Worm (Caenorhabditis elegans): ENCODE measurements around the gene ZK856.11.

DNA sequence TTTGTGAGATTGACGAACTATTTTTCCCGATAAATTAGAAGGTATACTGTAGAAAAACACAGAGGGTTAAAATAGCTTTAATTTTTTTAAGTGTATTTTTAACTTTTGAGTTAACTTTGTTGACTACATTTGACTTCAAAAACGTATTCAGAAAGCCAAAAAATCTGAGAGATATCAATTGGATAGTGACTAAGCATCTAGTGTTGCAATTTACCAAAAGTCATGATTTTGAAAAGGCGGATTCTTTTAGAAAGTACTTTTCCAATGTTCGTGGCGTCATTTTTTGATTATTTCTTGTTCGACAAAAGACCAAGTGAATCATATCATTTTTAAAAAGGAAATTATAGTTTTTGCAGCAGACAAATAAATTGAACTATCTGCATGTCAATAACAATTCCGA, 35.9 kb downstream of the ZK856.11 start:
- TF ChIP-seq ztf-1 (GFP tag; conservative IDR thresholded peaks at IDR 0.05), result no peak
- TF ChIP-seq ZK546.5 (tag; optimal IDR thresholded peaks at IDR 0.05), result no peak
- no peak for TF ChIP-seq mbf-1 (tag; optimal IDR thresholded peaks at IDR 0.05)
- no peak for TF ChIP-seq lin-39 (tag; optimal IDR thresholded peaks at IDR 0.05)
- no peak for TF ChIP-seq blmp-1 (tag; optimal IDR thresholded peaks at IDR 0.05; ENCODE audit: insufficient read depth)
- no peak for TF ChIP-seq alr-1 (tag; optimal IDR thresholded peaks at IDR 0.05)
- TF ChIP-seq ztf-11 (tag; optimal IDR thresholded peaks at IDR 0.05), result no peak
- TF ChIP-seq fos-1 (tag; optimal IDR thresholded peaks at IDR 0.05), result no peak
- TF ChIP-seq ztf-4 (tag; optimal IDR thresholded peaks at IDR 0.05), result peak; percentile 13

Data from whole organism, L2 larva.